Fruit fly (Drosophila melanogaster): ENCODE data around the gene CG32085.

Gene CG32085

dm6 chr3L:11648410-11648809 lies 31.7 kb downstream of the CG32085 start, which contains the start of the genes RIOK1 and Polr3H (continued):
- no peak for TF ChIP-seq CG15073 (GFP tag; optimal IDR thresholded peaks at IDR 0.05)
- TF ChIP-seq Hmx (GFP tag; optimal IDR thresholded peaks at IDR 0.05): peak; percentile 66
- peak; percentile 66 for TF ChIP-seq CG30403 (GFP tag; optimal IDR thresholded peaks at IDR 0.05)
- TF ChIP-seq Mrtf (GFP tag; IDR thresholded peaks at IDR 0.05): no peak
- peak; percentile 32 for TF ChIP-seq CG12236 (GFP tag; optimal IDR thresholded peaks at IDR 0.05)
- TF ChIP-seq E2f1 (GFP tag; IDR thresholded peaks at IDR 0.05): peak; percentile 48
- peak; percentile 69 for TF ChIP-seq CG13424 (tag; optimal IDR thresholded peaks at IDR 0.05)
- TF ChIP-seq CTCF (GFP tag; optimal IDR thresholded peaks at IDR 0.05): no peak
- TF ChIP-seq CG17912 (GFP tag; optimal IDR thresholded peaks at IDR 0.05): no peak
- peak; percentile 80 for TF ChIP-seq gro (GFP tag; optimal IDR thresholded peaks at IDR 0.05)
- TF ChIP-seq NfI (GFP tag; optimal IDR thresholded peaks at IDR 0.05): peak; percentile 72
- peak; percentile 54; the same call in 1 of the 2 replicates for TF ChIP-seq Atf6 (GFP tag; IDR thresholded peaks at IDR 0.05)
- no peak for TF ChIP-seq CG8924 (tag; optimal IDR thresholded peaks at IDR 0.05)
- no peak for TF ChIP-seq CG6683 (GFP tag; optimal IDR thresholded peaks at IDR 0.05)
- no peak for TF ChIP-seq Jarid2 (GFP tag; optimal IDR thresholded peaks at IDR 0.05)
- no peak for TF ChIP-seq CG11504 (tag; optimal IDR thresholded peaks at IDR 0.05)
- TF ChIP-seq CG3065 (GFP tag; optimal IDR thresholded peaks at IDR 0.05): peak; percentile 25
- peak; percentile 67 for TF ChIP-seq shn (GFP tag; optimal IDR thresholded peaks at IDR 0.05)
- TF ChIP-seq CG30431 (GFP tag; optimal IDR thresholded peaks at IDR 0.05): peak; percentile 33
- peak; percentile 76; the same call in 2 of the 3 replicates for TF ChIP-seq CG34422 (GFP tag; IDR thresholded peaks at IDR 0.05)
- peak; percentile 67 for TF ChIP-seq CG10366 (GFP tag; IDR thresholded peaks at IDR 0.05)
- no peak for TF ChIP-seq mirr (GFP tag; optimal IDR thresholded peaks at IDR 0.05)
- no peak; the same call in none of the 3 replicates for TF ChIP-seq Optix (GFP tag; IDR thresholded peaks at IDR 0.05)
- TF ChIP-seq CG3726 (GFP tag; IDR thresholded peaks at IDR 0.05): no peak
- TF ChIP-seq Mad (GFP tag; optimal IDR thresholded peaks at IDR 0.05): peak; percentile 67
- peak; percentile 29 for TF ChIP-seq trh (GFP tag; optimal IDR thresholded peaks at IDR 0.05)
- no peak for TF ChIP-seq toy (GFP tag; IDR thresholded peaks at IDR 0.05)
- TF ChIP-seq Asciz (GFP tag; optimal IDR thresholded peaks at IDR 0.05): no peak
- TF ChIP-seq CG42726 (GFP tag; IDR thresholded peaks at IDR 0.05; ENCODE audit: partially characterized antibody): no peak
- peak; percentile 66 for TF ChIP-seq dysf (GFP tag; IDR thresholded peaks at IDR 0.05)
- TF ChIP-seq C15 (GFP tag; IDR thresholded peaks at IDR 0.05): no peak
- TF ChIP-seq zf30C (GFP tag; optimal IDR thresholded peaks at IDR 0.05): no peak
- no peak for TF ChIP-seq fru (optimal IDR thresholded peaks at IDR 0.05)
- TF ChIP-seq otp (GFP tag; IDR thresholded peaks at IDR 0.05): no peak
- TF ChIP-seq CG4360 (GFP tag; IDR thresholded peaks at IDR 0.05): no peak
- no peak for TF ChIP-seq CG12104 (GFP tag; optimal IDR thresholded peaks at IDR 0.05)
- TF ChIP-seq zfh1 (GFP tag; IDR thresholded peaks at IDR 0.05): peak; percentile 48; the same call in 2 of the 3 replicates
- peak; percentile 63 for TF ChIP-seq her (GFP tag; optimal IDR thresholded peaks at IDR 0.05)
- TF ChIP-seq Dbx (GFP tag; IDR thresholded peaks at IDR 0.05): peak; percentile 51; the same call in 1 of the 3 replicates
- peak; percentile 4 for TF ChIP-seq tup (GFP tag; optimal IDR thresholded peaks at IDR 0.05)
- TF ChIP-seq Camta (GFP tag; optimal IDR thresholded peaks at IDR 0.05): peak; percentile 75
- TF ChIP-seq CG6791 (GFP tag; IDR thresholded peaks at IDR 0.05; ENCODE audit: partially characterized antibody): no peak
- peak; percentile 59; the same call in 1 of the 2 replicates for TF ChIP-seq stc (GFP tag; IDR thresholded peaks at IDR 0.05)
- TF ChIP-seq CG7372 (GFP tag; IDR thresholded peaks at IDR 0.05): peak; percentile 54; the same call in 1 of the 2 replicates
- no peak for TF ChIP-seq CG9437 (GFP tag; optimal IDR thresholded peaks at IDR 0.05)
- peak; percentile 27 for TF ChIP-seq disco-r (GFP tag; optimal IDR thresholded peaks at IDR 0.05)
- no peak for TF ChIP-seq GATAe (GFP tag; conservative IDR thresholded peaks at IDR 0.05)
- peak; percentile 43 for TF ChIP-seq CG17186 (GFP tag; optimal IDR thresholded peaks at IDR 0.05)
- peak; percentile 55; the same call in 1 of the 2 replicates for TF ChIP-seq CG13287 (GFP tag; IDR thresholded peaks at IDR 0.05; ENCODE audit: partially characterized antibody)
- TF ChIP-seq sens (GFP tag): peak; percentile 97
- no peak for TF ChIP-seq dan (GFP tag; IDR thresholded peaks at IDR 0.05)
- no peak for TF ChIP-seq CG11696 (GFP tag; IDR thresholded peaks at IDR 0.05)
- no peak for TF ChIP-seq Nf-YB (GFP tag; optimal IDR thresholded peaks at IDR 0.05)

Measured in whole organism, embryonic.